Fruit fly (Drosophila melanogaster) whole organism, prepupa: Measurements from ENCODE around the gene CG15728.
A peak's percentile ranks its signal among the peaks of the same experiment; 100 is the strongest.

Source experiments
- Blimp-1 ChIP-seq: fragments of 200-800 bp; sonication (Bioruptor generic); optimal IDR thresholded peaks from 3 replicates; lab custom pipeline; 2017; ENCODE audit warnings: missing biosample characterization, missing genetic modification characterization, mild to moderate bottlenecking, moderate library complexity, missing genetic modification reagents
- CG10631 ChIP-seq: fragments of 200-800 bp; sonication (Bioruptor generic); optimal IDR thresholded peaks from 2 replicates; lab custom pipeline; 2016; ENCODE audit warnings: missing biosample characterization, missing genetic modification characterization
- CG10669 ChIP-seq: fragments of 200-800 bp; sonication (Bioruptor generic); optimal IDR thresholded peaks from 3 replicates; lab custom pipeline; 2018; ENCODE audit warnings: missing biosample characterization, mild to moderate bottlenecking, missing genetic modification characterization, moderate library complexity
- CG11294 ChIP-seq: fragments of 200-800 bp; sonication (Bioruptor generic); IDR thresholded peaks from 2 replicates; pipeline ENCODE4 v1.3.6; 2022; ENCODE audit warnings: missing biosample characterization, missing genetic modification characterization
- CG15336 ChIP-seq: fragments of 200-800 bp; sonication (Bioruptor generic); IDR thresholded peaks from 2 replicates; pipeline ENCODE4 v1.3.6; 2022; ENCODE audit warnings: missing biosample characterization, missing genetic modification characterization
- CG1621 ChIP-seq: fragments of 200-800 bp; sonication (Bioruptor generic); optimal IDR thresholded peaks from 3 replicates; lab custom pipeline; 2018; ENCODE audit warnings: missing biosample characterization, mild to moderate bottlenecking, missing genetic modification characterization
- CG16779 ChIP-seq: fragments of 200-800 bp; sonication (Bioruptor generic); optimal IDR thresholded peaks from 3 replicates; lab custom pipeline; 2017; ENCODE audit warnings: missing biosample characterization, mild to moderate bottlenecking, missing genetic modification characterization
- CG3032 ChIP-seq: fragments of 200-800 bp; optimal IDR thresholded peaks from 2 replicates; lab custom pipeline; 2019; ENCODE audit warnings: missing biosample characterization, mild to moderate bottlenecking, missing genetic modification characterization, moderate library complexity
- CG31627 ChIP-seq: fragments of 200-800 bp; sonication (Bioruptor generic); optimal IDR thresholded peaks from 3 replicates; lab custom pipeline; 2016; ENCODE audit warnings: missing biosample characterization, missing genetic modification characterization
- CG32006 ChIP-seq: fragments of 200-800 bp; sonication (Bioruptor generic); optimal IDR thresholded peaks from 3 replicates; lab custom pipeline; 2017; ENCODE audit warnings: missing biosample characterization, mild to moderate bottlenecking, missing genetic modification characterization
- CG3919 ChIP-seq: fragments of 200-800 bp; sonication (Bioruptor generic); optimal IDR thresholded peaks from 3 replicates; lab custom pipeline; 2016; ENCODE audit warnings: missing biosample characterization, missing genetic modification characterization
- CG4318 ChIP-seq: fragments of 200-800 bp; sonication (Bioruptor generic); optimal IDR thresholded peaks from 3 replicates; lab custom pipeline; 2017; ENCODE audit warnings: missing biosample characterization, mild to moderate bottlenecking, missing genetic modification characterization
- CG6163 ChIP-seq: fragments of 200-800 bp; sonication (Bioruptor generic); IDR thresholded peaks from 3 replicates; pipeline ENCODE4 v1.3.6; 2022; ENCODE audit warnings: missing biosample characterization, missing genetic modification characterization
- CG6792 ChIP-seq: fragments of 200-800 bp; sonication (Bioruptor generic); optimal IDR thresholded peaks from 3 replicates; lab custom pipeline; 2016; ENCODE audit warnings: missing biosample characterization, missing genetic modification characterization
- CG6854 ChIP-seq: fragments of 200-800 bp; sonication (Bioruptor generic); optimal IDR thresholded peaks from 2 replicates; lab custom pipeline; 2017; ENCODE audit warnings: missing biosample characterization, mild to moderate bottlenecking, missing genetic modification characterization
- CG7368 ChIP-seq: fragments of 200-800 bp; sonication (Bioruptor generic); optimal IDR thresholded peaks from 3 replicates; lab custom pipeline; 2016; ENCODE audit warnings: missing biosample characterization, missing genetic modification characterization
- CG8119 ChIP-seq: fragments of 200-800 bp; sonication (Bioruptor generic); IDR thresholded peaks from 3 replicates; pipeline ENCODE4 v1.3.6; 2022; ENCODE audit warnings: missing biosample characterization, missing genetic modification characterization
- CG8319 ChIP-seq: fragments of 200-800 bp; sonication (Bioruptor generic); optimal IDR thresholded peaks from 3 replicates; lab custom pipeline; 2016; ENCODE audit warnings: missing biosample characterization, missing genetic modification characterization
- CG9139 ChIP-seq: fragments of 200-800 bp; sonication (Bioruptor generic); optimal IDR thresholded peaks from 3 replicates; lab custom pipeline; 2017; ENCODE audit warnings: missing biosample characterization, mild to moderate bottlenecking, missing genetic modification characterization
- Eip75B ChIP-seq: fragments of 200-800 bp; sonication (Bioruptor generic); optimal IDR thresholded peaks from 3 replicates; lab custom pipeline; 2016; ENCODE audit warnings: missing biosample characterization, missing genetic modification characterization
- Eip78C ChIP-seq: fragments of 200-800 bp; sonication (Bioruptor generic); peaks from one replicate; lab custom pipeline; 2016; ENCODE audit warnings: missing biosample characterization, missing genetic modification characterization
- Eip93F ChIP-seq: fragments of 200-800 bp; sonication (Bioruptor generic); optimal IDR thresholded peaks from 2 replicates; lab custom pipeline; 2016; ENCODE audit warnings: missing biosample characterization, mild to moderate bottlenecking, missing genetic modification characterization
- Ets21C ChIP-seq: fragments of 200-800 bp; sonication (Bioruptor generic); optimal IDR thresholded peaks from 3 replicates; lab custom pipeline; 2016; ENCODE audit warnings: missing biosample characterization, missing genetic modification characterization
- Gug ChIP-seq: fragments of 200-800 bp; sonication (Bioruptor generic); IDR thresholded peaks from 2 replicates; pipeline ENCODE4 v1.3.6; 2022; ENCODE audit warnings: missing biosample characterization, missing genetic modification characterization
- Hr38 ChIP-seq: sonication (Bioruptor generic); optimal IDR thresholded peaks from 2 replicates; lab custom pipeline; 2016; ENCODE audit warnings: missing biosample characterization, missing genetic modification characterization
- Hr39 ChIP-seq: fragments of 200-800 bp; sonication (Bioruptor generic); optimal IDR thresholded peaks from 2 replicates; lab custom pipeline; 2016; ENCODE audit warnings: missing biosample characterization, missing genetic modification characterization
- Lpt ChIP-seq: fragments of 200-800 bp; sonication (Bioruptor generic); optimal IDR thresholded peaks from 3 replicates; lab custom pipeline; 2016; ENCODE audit warnings: missing biosample characterization, missing genetic modification characterization
- Met ChIP-seq: fragments of 200-800 bp; sonication (Bioruptor generic); optimal IDR thresholded peaks from 3 replicates; lab custom pipeline; 2016; ENCODE audit warnings: missing biosample characterization, missing genetic modification characterization
- OdsH ChIP-seq: fragments of 200-800 bp; sonication (Bioruptor generic); optimal IDR thresholded peaks from 3 replicates; lab custom pipeline; 2016; ENCODE audit warnings: missing biosample characterization, missing genetic modification characterization
- Smox ChIP-seq: fragments of 200-800 bp; sonication (Bioruptor generic); optimal IDR thresholded peaks from 3 replicates; lab custom pipeline; 2016; ENCODE audit warnings: missing biosample characterization, missing genetic modification characterization
- Sox14 ChIP-seq: fragments of 200-800 bp; sonication (Bioruptor generic); optimal IDR thresholded peaks from 3 replicates; lab custom pipeline; 2016; ENCODE audit warnings: missing biosample characterization, missing genetic modification characterization
- achi ChIP-seq: fragments of 200-800 bp; sonication (Bioruptor generic); optimal IDR thresholded peaks from 3 replicates; lab custom pipeline; 2016; ENCODE audit warnings: missing biosample characterization, missing genetic modification characterization
- cyc ChIP-seq: fragments of 200-800 bp; sonication (Bioruptor generic); optimal IDR thresholded peaks from 3 replicates; lab custom pipeline; 2016; ENCODE audit warnings: missing biosample characterization, missing genetic modification characterization
- dsx ChIP-seq: fragments of 200-800 bp; optimal IDR thresholded peaks from 3 replicates; lab custom pipeline; 2019; ENCODE audit warnings: missing biosample characterization, mild to moderate bottlenecking, missing genetic modification characterization, moderate library complexity; ENCODE audit not compliant: poor library complexity, severe bottlenecking
- eg ChIP-seq: fragments of 200-800 bp; sonication (Bioruptor generic); IDR thresholded peaks from 3 replicates; pipeline ENCODE4 v1.3.6; 2022; ENCODE audit warnings: missing biosample characterization, missing genetic modification characterization
- esn ChIP-seq: fragments of 200-800 bp; sonication (Bioruptor generic); optimal IDR thresholded peaks from 2 replicates; lab custom pipeline; 2016; ENCODE audit warnings: missing biosample characterization, mild to moderate bottlenecking, missing genetic modification characterization, moderate library complexity
- fd59A ChIP-seq: fragments of 200-800 bp; sonication (Bioruptor generic); optimal IDR thresholded peaks from 2 replicates; lab custom pipeline; 2017; ENCODE audit warnings: missing biosample characterization, mild to moderate bottlenecking, missing genetic modification characterization, missing genetic modification reagents
- fd85E ChIP-seq: fragments of 200-800 bp; sonication (Bioruptor generic); optimal IDR thresholded peaks from 3 replicates; lab custom pipeline; 2016; ENCODE audit warnings: missing biosample characterization, missing genetic modification characterization
- fkh ChIP-seq: fragments of 200-800 bp; sonication (Bioruptor generic); optimal IDR thresholded peaks from 3 replicates; lab custom pipeline; 2017; ENCODE audit warnings: missing biosample characterization, mild to moderate bottlenecking, missing genetic modification characterization, moderate library complexity
- lz ChIP-seq: fragments of 200-800 bp; sonication (Bioruptor generic); optimal IDR thresholded peaks from 3 replicates; lab custom pipeline; 2016; ENCODE audit warnings: missing biosample characterization, missing genetic modification characterization
- net ChIP-seq: fragments of 200-800 bp; sonication (Bioruptor generic); optimal IDR thresholded peaks from 3 replicates; lab custom pipeline; 2016; ENCODE audit warnings: missing biosample characterization, missing genetic modification characterization
- pdm3 ChIP-seq: fragments of 200-800 bp; sonication (Bioruptor generic); optimal IDR thresholded peaks from 3 replicates; lab custom pipeline; 2016; ENCODE audit warnings: missing biosample characterization, missing genetic modification characterization
- salr ChIP-seq, 2 experiments: fragments of 200-800 bp; sonication (Bioruptor generic); optimal IDR thresholded peaks; 3 replicates each; lab custom pipeline; 2016 to 2018; ENCODE audit warnings: missing biosample characterization in 2 of 2, missing genetic modification characterization in 2 of 2, mild to moderate bottlenecking in 1 of 2
- spab ChIP-seq: fragments of 200-800 bp; sonication (Bioruptor generic); optimal IDR thresholded peaks from 2 replicates; lab custom pipeline; 2017; ENCODE audit warnings: missing biosample characterization, mild to moderate bottlenecking, missing genetic modification characterization, missing genetic modification reagents
- svp ChIP-seq: fragments of 200-800 bp; sonication (Bioruptor generic); peaks from one replicate; lab custom pipeline; 2016; ENCODE audit warnings: missing biosample characterization, missing genetic modification characterization
- topi ChIP-seq: fragments of 200-800 bp; sonication (Bioruptor generic); optimal IDR thresholded peaks from 3 replicates; lab custom pipeline; 2016; ENCODE audit warnings: missing biosample characterization, missing genetic modification characterization
- vri ChIP-seq: fragments of 200-800 bp; sonication (Bioruptor generic); optimal IDR thresholded peaks from 3 replicates; lab custom pipeline; 2016; ENCODE audit warnings: missing biosample characterization, mild to moderate bottlenecking, missing genetic modification characterization

Gene CG15728

DNA sequence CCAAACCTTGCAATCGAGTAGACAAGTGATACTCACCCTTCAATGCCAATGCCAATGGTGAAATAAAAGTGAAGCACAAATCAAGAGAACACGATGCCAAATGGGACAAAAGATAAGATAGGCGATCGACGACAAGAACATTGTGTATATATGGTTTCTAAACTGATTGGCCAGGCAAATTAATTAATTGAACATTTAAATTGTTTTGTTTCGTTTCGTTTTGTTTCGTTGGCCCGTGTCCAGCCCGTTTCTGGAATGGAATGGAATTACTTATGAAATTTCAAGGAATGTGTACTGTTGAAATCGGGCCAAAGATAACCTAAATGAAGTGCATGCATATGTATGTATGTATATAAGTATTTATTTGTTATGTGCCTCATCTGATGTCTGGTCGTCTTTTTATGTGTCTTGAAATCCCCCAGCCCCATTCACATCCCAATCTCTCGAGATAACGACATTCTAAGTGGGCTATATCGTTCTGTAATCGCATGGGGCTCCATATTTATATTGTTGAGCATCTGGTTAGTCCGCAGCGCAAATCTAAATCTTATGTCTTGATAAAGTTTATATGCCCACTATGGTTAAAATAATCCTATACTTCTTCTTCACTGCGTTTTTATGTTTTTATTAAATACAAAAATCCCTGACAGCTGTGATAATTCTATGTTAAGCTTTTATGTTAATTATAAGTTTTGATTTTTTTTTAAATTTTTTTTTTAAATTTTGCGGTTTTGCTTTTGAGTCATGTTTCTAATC, 51.9 kb downstream of the CG15728 start (continued):
- TF ChIP-seq CG4318 (GFP tag; lab: Kevin White, UChicago): no peak
- peak; percentile 69 for TF ChIP-seq svp

DNA sequence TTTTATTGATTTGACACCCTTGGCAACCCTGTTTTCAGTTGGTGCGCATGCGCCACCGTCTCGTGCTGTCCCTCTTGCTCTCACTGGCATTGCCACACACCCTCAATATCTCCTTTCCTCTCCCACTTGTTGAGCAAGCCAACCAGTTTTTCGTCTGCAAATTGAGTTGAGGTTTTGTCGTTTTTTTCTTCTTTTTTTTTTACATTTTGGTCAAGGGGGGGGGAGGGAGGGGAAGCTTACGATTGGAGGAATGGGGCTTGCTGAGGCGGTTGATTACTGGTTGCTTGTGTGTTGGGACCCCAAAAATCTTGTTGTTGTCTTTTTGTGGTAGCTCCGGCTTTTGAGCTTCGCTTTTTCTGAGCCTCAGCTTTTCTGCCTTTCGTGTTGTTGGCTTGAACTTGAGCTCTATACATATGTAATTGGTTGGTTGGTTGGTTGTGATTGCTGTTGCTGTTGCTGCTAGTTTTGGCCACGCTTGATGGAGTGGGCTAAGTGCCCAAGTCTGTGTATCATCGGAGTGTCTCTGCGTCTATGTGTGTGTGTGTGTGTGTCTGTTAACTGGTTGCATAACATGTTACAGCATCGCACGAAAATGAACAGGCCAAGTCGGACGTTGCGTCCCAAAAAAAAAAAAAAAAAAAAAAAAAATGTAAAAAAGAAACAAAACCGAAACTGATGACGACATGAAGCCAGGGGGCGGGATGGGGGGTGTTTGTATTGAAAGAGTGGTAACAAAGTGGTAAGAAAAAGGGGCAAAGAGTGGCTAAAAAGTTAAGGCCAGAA, 52.7 kb downstream of the CG15728 start:
- peak; percentile 19; the same call in 1 of the 2 replicates for TF ChIP-seq Gug (GFP tag; lab: Robert Waterston, UW)
- TF ChIP-seq spab: peak; percentile 68
- peak; percentile 31 for TF ChIP-seq CG10631 (GFP tag; lab: Kevin White, UChicago)
- peak; percentile 2 for TF ChIP-seq fd85E (GFP tag; lab: Kevin White, UChicago)
- TF ChIP-seq CG1621: peak; percentile 75
- no peak for TF ChIP-seq CG8319 (GFP tag; lab: Kevin White, UChicago)
- peak; percentile 18 for TF ChIP-seq cyc (GFP tag; lab: Kevin White, UChicago)
- TF ChIP-seq CG10669: peak; percentile 59
- peak; percentile 76 for TF ChIP-seq CG6854 (GFP tag; lab: Kevin White, UChicago)
- TF ChIP-seq CG16779 (tag; lab: Kevin White, UChicago): peak; percentile 73
- TF ChIP-seq CG15336 (GFP tag; lab: Robert Waterston, UW): peak; percentile 77
- TF ChIP-seq Eip78C (GFP tag; lab: Kevin White, UChicago): peak; percentile 83
- peak; percentile 99 for TF ChIP-seq vri (GFP tag; lab: Kevin White, UChicago)
- TF ChIP-seq eg (GFP tag; lab: Robert Waterston, UW): peak; percentile 89
- TF ChIP-seq topi (GFP tag; lab: Kevin White, UChicago): peak; percentile 48
- peak; percentile 27 for TF ChIP-seq Eip93F
- TF ChIP-seq Smox: peak; percentile 17
- TF ChIP-seq esn (GFP tag; lab: Kevin White, UChicago): no peak
- TF ChIP-seq CG11294 (GFP tag; lab: Robert Waterston, UW): no peak; the same call in 1 of the 2 replicates
- TF ChIP-seq lz (GFP tag; lab: Kevin White, UChicago): peak; percentile 15
- TF ChIP-seq CG8119 (GFP tag; lab: Robert Waterston, UW): peak; percentile 75
- peak; percentile 72 for TF ChIP-seq Blimp-1
- TF ChIP-seq fd59A: peak; percentile 22
- TF ChIP-seq CG31627 (GFP tag; lab: Kevin White, UChicago): no peak
- TF ChIP-seq Met (GFP tag; lab: Kevin White, UChicago): peak; percentile 64
- peak; percentile 14 for TF ChIP-seq Hr38 (GFP tag; lab: Kevin White, UChicago)
- TF ChIP-seq Eip75B (GFP tag; lab: Kevin White, UChicago): peak; percentile 70
- TF ChIP-seq fkh: peak; percentile 6
- TF ChIP-seq pdm3 (GFP tag; lab: Kevin White, UChicago): peak; percentile 64
- TF ChIP-seq CG4318 (GFP tag; lab: Kevin White, UChicago): no peak
- peak; percentile 70 for TF ChIP-seq net (GFP tag; lab: Kevin White, UChicago)
- peak; percentile 90 for TF ChIP-seq CG6163 (GFP tag; lab: Robert Waterston, UW)
- peak; percentile 29 for TF ChIP-seq CG6792 (GFP tag; lab: Kevin White, UChicago)
- TF ChIP-seq Lpt (GFP tag; lab: Kevin White, UChicago): peak; percentile 82
- no peak for TF ChIP-seq Hr39 (GFP tag; lab: Kevin White, UChicago)
- TF ChIP-seq achi (GFP tag; lab: Kevin White, UChicago): peak; percentile 46
- peak in 1 of 2 experiments; percentile 57 for TF ChIP-seq salr (GFP tag; optimal IDR thresholded peaks at IDR 0.05; lab: Kevin White, UChicago)
- TF ChIP-seq CG7368: peak; percentile 0
- peak; percentile 34 for TF ChIP-seq CG3032 (tag; lab: Kevin White, UChicago)
- no peak for TF ChIP-seq Ets21C (GFP tag; lab: Kevin White, UChicago)
- TF ChIP-seq CG9139 (GFP tag; lab: Kevin White, UChicago): peak; percentile 88
- peak; percentile 39 for TF ChIP-seq CG32006 (GFP tag; lab: Kevin White, UChicago)
- peak; percentile 79 for TF ChIP-seq dsx
- peak; percentile 27 for TF ChIP-seq OdsH (GFP tag; lab: Kevin White, UChicago)
- TF ChIP-seq CG3919 (GFP tag; lab: Kevin White, UChicago): peak; percentile 30
- TF ChIP-seq Sox14: peak; percentile 46
